Worm (Caenorhabditis elegans) whole organism, L4/young adult: ENCODE measurements around the gene tag-153.

ENCODE experiments used
- W03F9.2 ChIP-seq: fragments of 150-350 bp; optimal IDR thresholded peaks from 2 replicates; lab custom pipeline; 2014; ENCODE audit warnings: missing biosample characterization, missing genetic modification characterization
- dao-5 ChIP-seq: sonication (generic microtip); optimal IDR thresholded peaks from 2 replicates; lab custom pipeline; 2016; ENCODE audit warnings: missing genotype, missing genetic modification characterization, moderate library complexity, missing compliant biosample characterization
- him-1 ChIP-seq: sonication (generic microtip); optimal IDR thresholded peaks from 2 replicates; lab custom pipeline; 2016; ENCODE audit warnings: missing genotype, missing genetic modification reagents, missing genetic modification characterization, missing compliant biosample characterization

ce11 chrV:9324167-9324566 is 1.3 kb downstream of the tag-153 start:
- TF ChIP-seq him-1 (tag; lab: Kevin White, UChicago): no peak
- no peak for TF ChIP-seq dao-5
- TF ChIP-seq W03F9.2: no peak
